Worm (Caenorhabditis elegans): Measurements from ENCODE around the gene skr-15.

DNA sequence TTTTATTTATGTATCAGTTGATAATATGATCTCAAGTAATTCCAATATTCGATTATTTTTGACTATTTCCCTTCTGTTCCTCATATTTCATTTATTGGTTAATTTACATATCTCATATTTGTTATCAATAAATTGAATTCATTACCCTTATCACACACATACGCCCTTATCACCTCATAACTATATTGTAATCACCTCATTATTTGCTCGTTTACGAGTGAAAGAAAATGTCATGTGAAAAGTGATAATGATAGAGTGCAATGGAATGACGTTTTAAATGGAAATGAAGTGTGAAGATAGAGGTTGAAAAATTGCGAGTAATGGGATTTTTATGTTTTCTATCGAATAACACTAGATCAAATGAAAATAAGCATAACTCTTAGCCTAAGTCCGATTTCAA, 37.4 kb upstream of the skr-15 start:
- TF ChIP-seq pqm-1 (tag; optimal IDR thresholded peaks at IDR 0.05): peak; percentile 100
- TF ChIP-seq ceh-28 (tag; optimal IDR thresholded peaks at IDR 0.05): no peak
- peak; percentile 97 for TF ChIP-seq nhr-77 (tag; optimal IDR thresholded peaks at IDR 0.05)
- no peak for TF ChIP-seq nhr-237 (tag; optimal IDR thresholded peaks at IDR 0.05)
- no peak for TF ChIP-seq F26F4.8 (GFP tag; conservative IDR thresholded peaks at IDR 0.05)
- no peak for TF ChIP-seq lin-39 (tag; optimal IDR thresholded peaks at IDR 0.05)
- TF ChIP-seq mes-2 (tag; optimal IDR thresholded peaks at IDR 0.05; ENCODE audit: poor library complexity, severe bottlenecking): no peak
- no peak for TF ChIP-seq zip-2 (tag; optimal IDR thresholded peaks at IDR 0.05)
- TF ChIP-seq ces-1 (GFP tag; optimal IDR thresholded peaks at IDR 0.05): no peak
- no peak for TF ChIP-seq egl-43 (GFP tag; IDR thresholded peaks at IDR 0.05)
- TF ChIP-seq F37D6.2 (tag; optimal IDR thresholded peaks at IDR 0.05): no peak
